Worm (Caenorhabditis elegans) whole organism, L2 larva: ENCODE results near the gene eri-12.
"Not testable (repeated sequence)": the region's sequence is repeated elsewhere in the genome, so short reads cannot be mapped to it uniquely, and the experiment has no call there.

Source experiments
- C34F6.9 ChIP-seq: fragments of 150-350 bp; optimal IDR thresholded peaks from 2 replicates; lab custom pipeline; 2014; ENCODE audit warnings: missing biosample characterization, missing genetic modification characterization
- F13H6.1 ChIP-seq: sonication (generic microtip); optimal IDR thresholded peaks from 2 replicates; lab custom pipeline; 2016; ENCODE audit warnings: missing genetic modification characterization, missing compliant biosample characterization
- Y55F3AM.14 ChIP-seq: fragments of 200-800 bp; sonication (Bioruptor generic); optimal IDR thresholded peaks from 2 replicates; lab custom pipeline; 2018; ENCODE audit warnings: mild to moderate bottlenecking, missing genetic modification characterization, missing compliant biosample characterization
- ZK546.5 ChIP-seq: sonication (generic microtip); optimal IDR thresholded peaks from 2 replicates; lab custom pipeline; 2017; ENCODE audit warnings: missing biosample characterization, missing genetic modification characterization
- alr-1 ChIP-seq: fragments of 150-350 bp; optimal IDR thresholded peaks from 2 replicates; lab custom pipeline; 2014; ENCODE audit warnings: missing biosample characterization, missing genetic modification characterization
- aly-2 ChIP-seq: fragments of 150-350 bp; optimal IDR thresholded peaks from 2 replicates; lab custom pipeline; 2014; ENCODE audit warnings: missing biosample characterization, missing genetic modification characterization
- ama-1 ChIP-seq: fragments of 150-350 bp; optimal IDR thresholded peaks from 2 replicates; lab custom pipeline; 2018; ENCODE audit warnings: inconsistent platforms
- blmp-1 ChIP-seq: sonication (generic microtip); optimal IDR thresholded peaks from 2 replicates; lab custom pipeline; 2017; ENCODE audit warnings: missing genetic modification characterization, mild to moderate bottlenecking, missing compliant biosample characterization, antibody characterized with exemption, moderate library complexity; ENCODE audit not compliant: insufficient read depth
- ceh-82 ChIP-seq: fragments of 150-350 bp; optimal IDR thresholded peaks from 2 replicates; lab custom pipeline; 2014; ENCODE audit warnings: missing biosample characterization, missing genetic modification characterization
- crh-2 ChIP-seq: sonication (generic microtip); optimal IDR thresholded peaks from 2 replicates; lab custom pipeline; 2017; ENCODE audit warnings: missing biosample characterization, missing genetic modification characterization
- dmd-4 ChIP-seq: sonication (generic microtip); optimal IDR thresholded peaks from 2 replicates; lab custom pipeline; 2017; ENCODE audit warnings: missing biosample characterization, missing genetic modification characterization
- egl-27 ChIP-seq: sonication (generic microtip); optimal IDR thresholded peaks from 3 replicates; lab custom pipeline; 2017; ENCODE audit warnings: missing biosample characterization, missing genetic modification reagents, missing genetic modification characterization
- fos-1 ChIP-seq: fragments of 150-350 bp; optimal IDR thresholded peaks from 2 replicates; lab custom pipeline; 2014; ENCODE audit warnings: missing biosample characterization, missing genetic modification characterization
- lin-13 ChIP-seq: fragments of 150-350 bp; optimal IDR thresholded peaks from 2 replicates; lab custom pipeline; 2014; ENCODE audit warnings: missing biosample characterization, missing genetic modification reagents, missing genetic modification characterization
- lsy-2 ChIP-seq, 2 experiments: fragments of 150-350 bp in 1 of 2; sonication (generic microtip) in 1 of 2; optimal IDR thresholded peaks; 2 replicates each; lab custom pipeline; 2014 to 2017; ENCODE audit warnings: missing biosample characterization in 2 of 2, missing genetic modification characterization in 2 of 2
- mab-5 ChIP-seq: fragments of 150-350 bp; optimal IDR thresholded peaks from 2 replicates; lab custom pipeline; 2014; ENCODE audit warnings: missing biosample characterization, missing genetic modification characterization
- mbf-1 ChIP-seq: sonication (generic microtip); optimal IDR thresholded peaks from 2 replicates; lab custom pipeline; 2017; ENCODE audit warnings: missing biosample characterization, missing genetic modification characterization
- mdl-1 ChIP-seq, 2 experiments: fragments of 150-350 bp in 1 of 2; sonication (generic microtip) in 1 of 2; optimal IDR thresholded peaks; 2 replicates each; lab custom pipeline; 2017; ENCODE audit warnings: missing biosample characterization in 2 of 2, missing genetic modification characterization in 2 of 2
- nhr-10 ChIP-seq: sonication (generic microtip); optimal IDR thresholded peaks from 2 replicates; lab custom pipeline; 2017; ENCODE audit warnings: missing biosample characterization, missing genetic modification characterization
- nhr-11 ChIP-seq: fragments of 150-350 bp; optimal IDR thresholded peaks from 2 replicates; lab custom pipeline; 2014; ENCODE audit warnings: missing biosample characterization, missing genetic modification characterization
- nhr-129 ChIP-seq: fragments of 150-350 bp; optimal IDR thresholded peaks from 2 replicates; lab custom pipeline; 2014; ENCODE audit warnings: missing biosample characterization, missing genetic modification characterization
- nhr-21 ChIP-seq: fragments of 150-350 bp; optimal IDR thresholded peaks from 2 replicates; lab custom pipeline; 2014; ENCODE audit warnings: missing biosample characterization, missing genetic modification characterization
- nhr-237 ChIP-seq: fragments of 150-350 bp; optimal IDR thresholded peaks from 2 replicates; lab custom pipeline; 2014; ENCODE audit warnings: missing biosample characterization, missing genetic modification characterization
- nhr-25 ChIP-seq: fragments of 150-350 bp; sonication (generic microtip); optimal IDR thresholded peaks from 3 replicates; lab custom pipeline; 2014; ENCODE audit warnings: missing biosample characterization, missing genetic modification characterization
- nhr-6 ChIP-seq: fragments of 150-350 bp; optimal IDR thresholded peaks from 2 replicates; lab custom pipeline; 2014; ENCODE audit warnings: missing biosample characterization, missing genetic modification characterization
- nhr-77 ChIP-seq: fragments of 150-350 bp; optimal IDR thresholded peaks from 2 replicates; lab custom pipeline; 2014; ENCODE audit warnings: missing biosample characterization, missing genetic modification characterization
- peb-1 ChIP-seq: fragments of 150-350 bp; optimal IDR thresholded peaks from 2 replicates; lab custom pipeline; 2014; ENCODE audit warnings: missing biosample characterization, missing genetic modification characterization
- sem-4 ChIP-seq: fragments of 150-350 bp; optimal IDR thresholded peaks from 2 replicates; lab custom pipeline; 2014; ENCODE audit warnings: missing biosample characterization, missing genetic modification reagents, missing genetic modification characterization
- sma-9 ChIP-seq, 2 experiments: fragments of 150-350 bp in 1 of 2; sonication (generic microtip) in 1 of 2; optimal IDR thresholded peaks; 2 replicates each; lab custom pipeline; 2014 to 2016; ENCODE audit warnings: missing genetic modification characterization in 2 of 2, mild to moderate bottlenecking in 1 of 2, missing biosample characterization in 1 of 2, missing compliant biosample characterization in 1 of 2, missing genetic modification reagents in 1 of 2, moderate library complexity in 1 of 2
- snpc-4 ChIP-seq: fragments of 150-350 bp; optimal IDR thresholded peaks from 2 replicates; lab custom pipeline; 2014; ENCODE audit warnings: missing biosample characterization, missing genetic modification characterization
- unc-39 ChIP-seq: fragments of 150-350 bp; optimal IDR thresholded peaks from 2 replicates; lab custom pipeline; 2014; ENCODE audit warnings: missing biosample characterization, missing genetic modification characterization
- unc-55 ChIP-seq: fragments of 150-350 bp; sonication (generic microtip); optimal IDR thresholded peaks from 3 replicates; lab custom pipeline; 2014; ENCODE audit warnings: missing biosample characterization, missing genetic modification reagents, missing genetic modification characterization
- unc-62 ChIP-seq: fragments of 150-350 bp; optimal IDR thresholded peaks from 2 replicates; lab custom pipeline; 2014; ENCODE audit warnings: missing biosample characterization, missing genetic modification reagents, missing genetic modification characterization
- ztf-1 ChIP-seq: fragments of 200-800 bp; sonication (Bioruptor generic); conservative IDR thresholded peaks from 2 replicates; pipeline ENCODE4 v1.3.6; 2022; ENCODE audit warnings: missing genetic modification characterization, missing compliant biosample characterization
- ztf-4 ChIP-seq: fragments of 150-350 bp; optimal IDR thresholded peaks from 2 replicates; lab custom pipeline; 2014; ENCODE audit warnings: missing biosample characterization, missing genetic modification characterization

The eri-12 gene

ce11 chrIV:12133776-12134175 lies 22.9 kb upstream of the eri-12 start:
- TF ChIP-seq unc-39 (tag; lab: Kevin White, UChicago): no peak
- TF ChIP-seq F13H6.1 (tag; lab: Kevin White, UChicago): no peak
- TF ChIP-seq mbf-1: no peak
- TF ChIP-seq nhr-129 (tag; lab: Kevin White, UChicago): peak; percentile 13
- no peak for TF ChIP-seq nhr-11 (tag; lab: Kevin White, UChicago)
- TF ChIP-seq, all 48 proteins: peak for 1

ce11 chrIV:12134991-12135390 lies 21.6 kb upstream of the eri-12 start:
- TF ChIP-seq nhr-21 (no peak), ztf-4 (tag; lab: Kevin White, UChicago) (no peak), C34F6.9 (tag; lab: Kevin White, UChicago) (no peak), mab-5 (no peak), mbf-1 (no peak), mdl-1 (tag; optimal IDR thresholded peaks at IDR 0.05; lab: Kevin White, UChicago) (no peak), blmp-1 (tag; lab: Kevin White, UChicago) (no peak), unc-39 (tag; lab: Kevin White, UChicago) (no peak)

- not testable (repeated sequence) for TF ChIP-seq Y55F3AM.14; egl-27 (tag; lab: Kevin White, UChicago); mdl-1 (tag; optimal IDR thresholded peaks at IDR 0.05; lab: Kevin White, UChicago)
These were observed 18.5 kb upstream of the eri-12 start, which contains the start of gene B0001.4 for ce11 chrIV:12138093-12138492. TSS of gene B0001.4 (minus strand) at chrIV:12138193.

ce11 chrIV:12140959-12141358 lies 15.7 kb upstream of the eri-12 start, which contains the start of gene B0001.8:
TSS of gene B0001.8 (minus strand) at chrIV:12141059.
- no peak for TF ChIP-seq nhr-21
- no peak for TF ChIP-seq mab-5
- TF ChIP-seq, all 48 proteins: peak for 0

ce11 chrIV:12143231-12143630 lies 13.4 kb upstream of the eri-12 start, which contains the start of gene B0001.5:
TSS of gene B0001.5 (minus strand) at chrIV:12143331.
- TF ChIP-seq unc-62 (GFP tag; lab: Kevin White, UChicago) (no peak), ceh-82 (no peak), nhr-25 (tag; lab: Kevin White, UChicago) (no peak), fos-1 (tag; lab: Kevin White, UChicago) (no peak), mab-5 (no peak), lin-13 (GFP tag; lab: Kevin White, UChicago) (no peak), alr-1 (tag; lab: Kevin White, UChicago) (no peak), crh-2 (tag; lab: Kevin White, UChicago) (no peak), nhr-77 (tag; lab: Kevin White, UChicago) (no peak), unc-39 (tag; lab: Kevin White, UChicago) (no peak), peb-1 (no peak), nhr-10 (no peak), unc-55 (GFP tag; lab: Kevin White, UChicago) (no peak), ama-1 (lab: Kevin White, UChicago) (no peak), nhr-129 (tag; lab: Kevin White, UChicago) (no peak), nhr-237 (tag; lab: Kevin White, UChicago) (no peak), nhr-6 (tag; lab: Kevin White, UChicago) (no peak), C34F6.9 (tag; lab: Kevin White, UChicago) (no peak), ztf-1 (GFP tag; lab: Robert Waterston, UW) (no peak), ZK546.5 (no peak)
- TF ChIP-seq, all 48 proteins: peak for 0

- TF ChIP-seq nhr-129 (tag; lab: Kevin White, UChicago) (peak; percentile 35), sem-4 (tag; lab: Kevin White, UChicago) (no peak)
- TF ChIP-seq, all 48 proteins: peak for 1
These were observed 11.0 kb upstream of the eri-12 start, which contains the start of gene B0001.3 for ce11 chrIV:12145681-12146080. TSS of gene B0001.3 (minus strand) at chrIV:12145735.

ce11 chrIV:12149609-12150008 lies 7.0 kb upstream of the eri-12 start:
- TF ChIP-seq nhr-129 (tag; lab: Kevin White, UChicago) (no peak), nhr-6 (tag; lab: Kevin White, UChicago) (no peak), sma-9 (GFP tag; optimal IDR thresholded peaks at IDR 0.05; lab: Kevin White, UChicago) (no peak), sma-9 (tag; optimal IDR thresholded peaks at IDR 0.05; lab: Kevin White, UChicago) (no peak), sem-4 (tag; lab: Kevin White, UChicago) (no peak), snpc-4 (no peak), dmd-4 (tag; lab: Kevin White, UChicago) (no peak), ZK546.5 (no peak), aly-2 (no peak), mab-5 (no peak), lsy-2 (tag; optimal IDR thresholded peaks at IDR 0.05; lab: Kevin White, UChicago) (no peak), ceh-82 (no peak), peb-1 (no peak), ama-1 (lab: Kevin White, UChicago) (no peak), nhr-10 (no peak)
